Fruit fly (Drosophila melanogaster): ENCODE results near the gene fz3.

The fz3 gene

dm6 chrX:796397-796989 is 26.7 kb downstream of the fz3 start:
- no peak for TF ChIP-seq pan (optimal IDR thresholded peaks at IDR 0.05)
- no peak for TF ChIP-seq usp (GFP tag; optimal IDR thresholded peaks at IDR 0.05)
- TF ChIP-seq CG8478 (optimal IDR thresholded peaks at IDR 0.05) = no peak
- TF ChIP-seq EcR (GFP tag; optimal IDR thresholded peaks at IDR 0.05) = no peak
- TF ChIP-seq psq (optimal IDR thresholded peaks at IDR 0.05) = no peak
- no peak for TF ChIP-seq Dll (optimal IDR thresholded peaks at IDR 0.05)

DNA sequence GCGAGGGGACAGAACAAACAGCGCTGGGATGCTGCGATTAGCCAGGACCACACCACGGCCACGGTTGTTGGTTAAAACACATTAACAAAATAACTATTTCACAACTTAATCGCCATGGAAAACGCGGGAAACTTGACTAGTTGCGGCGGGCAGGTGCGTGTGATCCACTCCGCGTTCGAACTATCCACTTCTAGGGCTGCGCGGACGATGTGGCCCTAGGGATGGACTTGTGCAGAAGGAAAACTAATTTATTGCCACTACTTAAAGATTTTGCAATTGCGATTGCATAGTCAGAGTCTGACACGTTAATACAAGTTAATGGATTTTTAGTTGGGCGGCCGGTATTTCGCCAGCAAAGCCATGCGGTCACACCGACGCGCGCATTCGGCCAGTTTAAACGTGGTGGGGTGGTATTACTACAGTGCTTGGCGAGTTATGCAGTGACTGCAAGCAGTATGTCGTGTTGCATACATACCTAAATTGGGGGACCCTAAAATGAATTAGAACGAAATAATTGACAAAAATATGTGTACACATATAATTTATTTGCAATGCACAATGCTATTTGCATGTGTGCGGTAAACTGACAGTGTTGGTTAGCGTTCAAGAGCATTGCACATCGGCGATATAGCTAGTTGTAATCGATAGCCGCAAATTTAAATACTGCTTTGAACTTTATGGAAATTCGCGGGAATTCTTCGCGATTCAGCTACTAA is 31.6 kb downstream of the fz3 start, which contains the start of gene Rbf:
Gene Rbf (minus strand): TSS at position 323 of the 716 bp plus-strand sequence.
- TF ChIP-seq CG8478 (optimal IDR thresholded peaks at IDR 0.05) (no peak), Dll (optimal IDR thresholded peaks at IDR 0.05) (no peak), EcR (GFP tag; optimal IDR thresholded peaks at IDR 0.05) (no peak), pan (optimal IDR thresholded peaks at IDR 0.05) (no peak), usp (GFP tag; optimal IDR thresholded peaks at IDR 0.05) (no peak), psq (optimal IDR thresholded peaks at IDR 0.05) (no peak)

dm6 chrX:803370-803769 is 33.6 kb downstream of the fz3 start, which contains the start of gene CG13359:
Gene CG13359, minus strand, starts transcription at chrX:803470.
- no peak for TF ChIP-seq CG8478 (optimal IDR thresholded peaks at IDR 0.05)
- no peak for TF ChIP-seq Dll (optimal IDR thresholded peaks at IDR 0.05)
- TF ChIP-seq psq (optimal IDR thresholded peaks at IDR 0.05) = no peak
- TF ChIP-seq usp (GFP tag; optimal IDR thresholded peaks at IDR 0.05) = no peak
- TF ChIP-seq pan (optimal IDR thresholded peaks at IDR 0.05) = no peak
- no peak for TF ChIP-seq EcR (GFP tag; optimal IDR thresholded peaks at IDR 0.05)

- no peak for TF ChIP-seq Dll (optimal IDR thresholded peaks at IDR 0.05)
- no peak for TF ChIP-seq usp (GFP tag; optimal IDR thresholded peaks at IDR 0.05)
- TF ChIP-seq psq (optimal IDR thresholded peaks at IDR 0.05) = no peak
- TF ChIP-seq EcR (GFP tag; optimal IDR thresholded peaks at IDR 0.05) = no peak
- TF ChIP-seq pan (optimal IDR thresholded peaks at IDR 0.05) = no peak
- no peak for TF ChIP-seq CG8478 (optimal IDR thresholded peaks at IDR 0.05)
These were observed 35.1 kb downstream of the fz3 start, which contains the start of gene CG13358 for dm6 chrX:804821-805220. Gene CG13358, minus strand, starts transcription at chrX:804921.

dm6 chrX:805907-806306 is 36.2 kb downstream of the fz3 start, which contains the start of gene Sec22:
Gene Sec22, plus strand, starts transcription at chrX:806076.
- TF ChIP-seq psq (optimal IDR thresholded peaks at IDR 0.05) (no peak), pan (optimal IDR thresholded peaks at IDR 0.05) (no peak), EcR (GFP tag; optimal IDR thresholded peaks at IDR 0.05) (no peak), usp (GFP tag; optimal IDR thresholded peaks at IDR 0.05) (no peak), Dll (optimal IDR thresholded peaks at IDR 0.05) (no peak), CG8478 (optimal IDR thresholded peaks at IDR 0.05) (no peak)

dm6 chrX:824961-825360 is 55.2 kb downstream of the fz3 start:
- TF ChIP-seq usp (GFP tag; optimal IDR thresholded peaks at IDR 0.05) (no peak), Dll (optimal IDR thresholded peaks at IDR 0.05) (no peak), CG8478 (optimal IDR thresholded peaks at IDR 0.05) (no peak)

Data from whole organism.